Worm (Caenorhabditis elegans): ENCODE measurements around the gene ndx-3.
"Not testable (repeated sequence)": the region's sequence is repeated elsewhere in the genome, so short reads cannot be mapped to it uniquely, and the experiment has no call there.

Gene ndx-3

ce11 chrII:4953289-4953688 is at the start of gene ndx-3:
TSS of gene ndx-3 (plus strand) at chrII:4953589.
- no peak for TF ChIP-seq unc-62 (GFP tag; optimal IDR thresholded peaks at IDR 0.05)

ce11 chrII:4903696-4904095 is 49.7 kb upstream of the ndx-3 start, which contains the start of gene sgt-1:
TSS of gene sgt-1 (minus strand) at chrII:4903796.
- TF ChIP-seq unc-62 (GFP tag; optimal IDR thresholded peaks at IDR 0.05) = not testable (repeated sequence)

- no peak for TF ChIP-seq unc-62 (GFP tag; optimal IDR thresholded peaks at IDR 0.05)
Measured at ce11 chrII:4904277-4904676, 49.1 kb upstream of the ndx-3 start.

DNA sequence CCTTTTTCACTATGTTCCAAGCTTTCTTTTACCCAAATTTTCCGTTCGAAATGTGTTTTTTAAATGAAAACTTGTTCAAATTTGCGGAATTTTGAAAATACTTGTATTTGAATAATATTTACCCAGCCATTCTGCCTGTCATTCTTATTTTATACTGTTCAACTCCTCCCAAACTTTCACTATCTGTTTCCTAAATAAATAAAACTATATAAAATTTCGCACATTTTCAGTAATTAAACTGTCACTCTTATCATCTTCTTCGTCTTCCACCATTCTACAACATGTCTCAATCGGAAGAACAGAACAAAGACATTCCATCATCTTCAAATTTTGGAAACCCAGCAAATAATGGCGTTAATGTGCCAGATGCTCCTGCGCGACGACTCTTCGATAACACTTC is 48.6 kb upstream of the ndx-3 start, which contains the start of gene btbd-10:
btbd-10 (plus strand) TSS at position 231 of the 400 bp plus-strand sequence.
- TF ChIP-seq unc-62 (GFP tag; optimal IDR thresholded peaks at IDR 0.05) = no peak

DNA sequence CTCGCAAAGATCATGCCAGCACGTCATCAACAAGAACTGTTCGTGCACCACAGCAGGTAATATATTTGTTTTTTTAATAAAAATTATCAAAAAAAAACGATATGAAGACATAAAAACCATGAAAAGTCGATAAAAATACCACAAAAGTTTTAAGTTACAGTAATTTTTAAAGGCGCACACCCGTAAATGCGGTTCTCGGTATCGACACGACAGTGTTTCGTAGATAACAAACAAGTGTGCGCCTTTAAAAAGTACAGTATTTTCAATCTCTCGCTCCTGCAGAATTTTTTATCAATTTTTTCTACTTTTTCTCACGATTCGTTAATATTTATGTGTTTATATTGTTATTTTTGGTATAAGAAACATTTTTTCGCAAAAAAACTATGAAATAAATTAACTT is 48.1 kb upstream of the ndx-3 start:
- TF ChIP-seq unc-62 (GFP tag; optimal IDR thresholded peaks at IDR 0.05) = no peak

DNA sequence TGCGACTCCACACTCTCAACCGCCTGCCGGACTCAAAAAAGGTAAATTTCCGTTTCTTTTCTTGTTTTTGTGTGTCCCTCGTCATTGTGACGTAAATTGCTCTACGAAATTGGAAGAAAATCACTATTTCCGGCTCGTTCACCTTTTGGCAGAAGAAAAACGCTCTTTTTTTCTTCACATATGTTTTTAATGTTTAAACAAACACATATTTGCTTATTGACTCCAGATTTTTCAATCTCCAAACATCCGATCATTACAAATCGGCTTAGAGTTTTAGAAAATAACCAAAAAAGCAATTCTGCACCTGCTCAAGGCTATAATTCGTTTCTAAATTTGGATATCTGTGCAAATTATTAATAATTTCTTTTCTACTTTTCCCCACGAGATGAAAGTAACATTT is 47.5 kb upstream of the ndx-3 start:
- no peak for TF ChIP-seq unc-62 (GFP tag; optimal IDR thresholded peaks at IDR 0.05)

DNA sequence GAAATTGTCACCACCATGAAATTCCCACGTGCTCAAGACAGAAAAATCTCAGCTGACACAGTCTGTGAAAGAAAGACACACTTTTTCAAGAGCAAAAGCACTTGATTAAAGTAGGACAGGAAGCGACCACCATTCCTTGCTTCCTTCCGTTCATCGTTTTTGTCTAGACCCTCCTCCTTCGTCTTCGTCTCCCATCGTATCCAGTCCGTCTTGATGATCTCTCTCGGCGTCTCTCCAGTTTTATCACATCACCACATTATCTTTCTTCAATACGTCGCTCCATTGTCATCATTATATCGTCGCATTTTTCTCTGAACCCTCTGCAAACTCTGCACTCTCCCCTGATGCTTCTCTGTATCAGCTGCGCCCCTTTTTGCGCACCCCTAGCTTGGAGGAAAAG is 45.2 kb upstream of the ndx-3 start:
- no peak for TF ChIP-seq unc-62 (GFP tag; optimal IDR thresholded peaks at IDR 0.05)

DNA sequence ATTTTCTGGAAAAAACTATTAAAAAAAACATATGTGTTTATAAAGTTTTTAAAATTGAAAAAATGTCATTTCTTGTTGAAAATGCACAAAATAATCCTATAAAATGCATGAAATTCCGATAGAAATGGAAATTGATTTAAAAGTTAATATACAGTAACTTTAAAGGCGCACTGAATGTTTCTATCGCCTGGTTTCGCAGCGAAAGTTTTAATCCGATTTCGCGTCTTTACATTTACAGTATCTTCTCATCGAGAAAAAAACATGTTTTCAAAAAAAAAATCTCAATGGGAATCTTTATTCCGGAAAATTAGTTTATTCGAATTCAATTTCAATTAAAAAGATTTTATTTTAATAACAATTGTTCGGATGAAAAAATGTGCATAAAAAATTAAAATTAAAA is 39.2 kb upstream of the ndx-3 start, which contains the start of gene R05F9.11:
R05F9.11 (minus strand) TSS at position 5 of the 400 bp plus-strand sequence.
- TF ChIP-seq unc-62 (GFP tag; optimal IDR thresholded peaks at IDR 0.05) = no peak

- no peak for TF ChIP-seq unc-62 (GFP tag; optimal IDR thresholded peaks at IDR 0.05)
Measured at ce11 chrII:4915572-4915971, 37.8 kb upstream of the ndx-3 start.

ce11 chrII:4916462-4916861 is 36.9 kb upstream of the ndx-3 start, which contains the start of gene msp-31:
TSS of gene msp-31 (minus strand) at chrII:4916562.
- TF ChIP-seq unc-62 (GFP tag; optimal IDR thresholded peaks at IDR 0.05) = not testable (repeated sequence)

DNA sequence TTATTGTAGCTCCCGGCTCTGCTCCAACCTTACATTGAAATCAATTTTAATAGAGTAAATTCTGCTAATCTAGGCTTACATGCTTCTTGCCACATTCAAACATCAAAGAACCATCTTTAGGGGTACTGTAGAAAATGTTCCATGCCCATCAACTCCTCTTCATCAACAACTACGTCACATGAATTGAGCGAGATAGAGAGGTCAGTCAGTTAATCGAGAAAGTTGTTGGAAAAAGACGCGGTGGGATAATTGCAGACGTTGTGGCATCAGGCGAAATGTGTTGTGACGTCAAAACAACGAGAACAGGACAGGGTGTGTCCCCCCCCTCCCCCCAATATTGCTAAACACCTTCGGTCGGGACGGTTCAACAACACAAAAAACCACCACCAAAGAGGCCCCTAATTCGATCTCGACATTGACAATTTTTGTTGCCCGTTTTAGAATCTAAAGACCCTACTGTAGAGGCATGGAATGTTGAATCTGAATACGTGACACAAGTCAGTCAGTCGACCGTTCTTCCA is 34.8 kb upstream of the ndx-3 start:
- no peak for TF ChIP-seq unc-62 (GFP tag; optimal IDR thresholded peaks at IDR 0.05)

- TF ChIP-seq unc-62 (GFP tag; optimal IDR thresholded peaks at IDR 0.05) = no peak
Measured at ce11 chrII:4920608-4921007, 32.8 kb upstream of the ndx-3 start.

DNA sequence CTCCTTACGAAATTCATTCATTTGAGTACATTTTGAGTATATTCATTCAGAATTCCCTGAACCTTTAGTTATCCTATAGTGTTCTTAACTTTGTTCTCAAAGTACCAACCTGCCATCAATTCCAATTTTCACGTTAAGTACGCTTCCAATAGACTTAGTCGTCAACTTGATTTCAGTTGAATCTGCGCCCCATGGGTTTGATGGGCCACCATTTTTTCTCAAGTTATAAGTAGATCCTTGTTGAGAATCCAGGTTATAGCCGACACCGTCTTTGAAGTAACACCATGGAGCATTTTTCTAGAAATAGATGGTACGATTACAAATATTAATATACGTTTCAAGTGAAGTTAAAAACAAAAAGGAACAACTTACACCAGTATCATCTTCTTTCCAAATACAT is 28.7 kb upstream of the ndx-3 start:
- TF ChIP-seq unc-62 (GFP tag; optimal IDR thresholded peaks at IDR 0.05) = no peak

DNA sequence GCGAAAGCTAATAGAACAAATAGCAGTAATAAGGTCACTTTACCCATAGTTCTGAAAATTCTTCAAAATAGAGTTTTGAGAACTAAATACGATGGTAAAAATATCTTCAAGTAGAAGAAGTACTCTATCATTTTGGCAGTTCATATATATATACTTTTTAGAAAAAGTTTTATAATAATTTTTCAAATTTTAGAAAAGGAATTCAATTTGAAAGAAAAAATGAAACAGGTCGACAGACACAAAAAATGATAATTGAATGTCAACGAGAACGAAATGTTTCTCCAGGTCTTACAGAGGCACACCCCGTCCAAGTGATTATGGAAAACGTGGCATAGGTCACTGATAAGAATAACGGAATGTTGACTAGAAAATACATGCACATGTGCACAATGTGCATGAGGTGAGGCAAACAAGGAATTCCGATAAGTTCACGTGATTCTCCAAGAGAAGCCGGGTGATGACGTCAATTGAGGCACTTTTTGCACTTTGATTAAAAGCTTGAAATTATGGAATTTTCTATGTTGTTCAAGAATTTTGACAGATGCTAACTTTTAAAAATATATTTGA is 28.1 kb upstream of the ndx-3 start, which contains the start of gene aagr-2:
aagr-2 (minus strand) TSS at position 51 of the 567 bp plus-strand sequence.
- no peak for TF ChIP-seq unc-62 (GFP tag; optimal IDR thresholded peaks at IDR 0.05)

DNA sequence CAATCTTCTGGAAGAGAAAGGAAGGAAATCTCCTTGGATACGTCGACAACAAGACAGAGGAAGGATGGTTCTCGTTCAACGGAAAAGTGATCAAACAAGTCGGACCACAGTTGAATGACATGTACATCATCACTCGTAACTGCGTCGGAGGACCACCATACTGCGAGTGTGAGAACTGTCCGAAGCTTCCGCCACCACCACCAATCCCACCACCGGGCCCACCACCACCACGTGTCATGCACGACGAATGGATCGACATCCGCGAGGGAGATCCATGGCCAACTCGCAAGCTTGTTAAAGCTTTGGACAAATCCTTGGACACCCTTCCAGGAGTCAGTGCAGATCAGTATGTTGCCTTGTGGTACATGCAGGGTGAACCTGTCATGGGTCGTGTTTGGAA is 22.1 kb upstream of the ndx-3 start:
- TF ChIP-seq unc-62 (GFP tag; optimal IDR thresholded peaks at IDR 0.05) = no peak

- TF ChIP-seq unc-62 (GFP tag; optimal IDR thresholded peaks at IDR 0.05) = not testable (repeated sequence)
Measured at ce11 chrII:4932727-4933126, 20.7 kb upstream of the ndx-3 start, which contains the start of gene msp-152. TSS of gene msp-152 (plus strand) at chrII:4933027.

ce11 chrII:4934954-4935353 is 18.4 kb upstream of the ndx-3 start, which contains the start of gene gst-30:
TSS of gene gst-30 (minus strand) at chrII:4935054.
- TF ChIP-seq unc-62 (GFP tag; optimal IDR thresholded peaks at IDR 0.05) = no peak

Data from whole organism, dauer.